Fruit fly (Drosophila melanogaster) S2 (cell line): ENCODE measurements around the gene CBP.

Source experiments
- CG8478 ChIP-seq: fragments of >200 bp; optimal IDR thresholded peaks from 2 replicates; lab custom pipeline; 2018
- CTCF ChIP-seq, 2 experiments: fragments of >200 bp; optimal IDR thresholded peaks; 2 replicates each; lab custom pipeline; 2018

Gene CBP

dm6 chrX:7301351-7302328 is 35.5 kb upstream of the CBP start:
- TF ChIP-seq CG8478 = no peak
- TF ChIP-seq CTCF (optimal IDR thresholded peaks at IDR 0.05; lab: Kevin White, UChicago) = no peak

- TF ChIP-seq CTCF (optimal IDR thresholded peaks at IDR 0.05; lab: Kevin White, UChicago) (no peak), CG8478 (no peak)
Measured at dm6 chrX:7302329-7302728, 34.8 kb upstream of the CBP start.

- TF ChIP-seq CG8478 (no peak), CTCF (optimal IDR thresholded peaks at IDR 0.05; lab: Kevin White, UChicago) (no peak)
Measured at dm6 chrX:7303848-7304427, 33.2 kb upstream of the CBP start.

dm6 chrX:7304798-7305447 is 32.2 kb upstream of the CBP start:
- TF ChIP-seq CTCF (optimal IDR thresholded peaks at IDR 0.05; lab: Kevin White, UChicago) (no peak), CG8478 (no peak)

dm6 chrX:7305753-7306338 is 31.3 kb upstream of the CBP start:
- TF ChIP-seq CTCF (optimal IDR thresholded peaks at IDR 0.05; lab: Kevin White, UChicago) (no peak), CG8478 (no peak)

- no peak for TF ChIP-seq CG8478
- no peak for TF ChIP-seq CTCF (optimal IDR thresholded peaks at IDR 0.05; lab: Kevin White, UChicago)
Measured at dm6 chrX:7306538-7307477, 30.3 kb upstream of the CBP start.

dm6 chrX:7307478-7308200 is 29.5 kb upstream of the CBP start, which contains the start of gene brk:
brk (plus strand) TSS chrX:7307939.
- peak in 1 of 2 experiments; percentile 21 for TF ChIP-seq CTCF (optimal IDR thresholded peaks at IDR 0.05; lab: Kevin White, UChicago)
- no peak for TF ChIP-seq CG8478

- no peak for TF ChIP-seq CG8478
Measured at dm6 chrX:7308794-7309193, 28.4 kb upstream of the CBP start.

dm6 chrX:7312406-7312805 is 24.7 kb upstream of the CBP start:
- TF ChIP-seq CG8478 = no peak
- TF ChIP-seq CTCF (optimal IDR thresholded peaks at IDR 0.05; lab: Kevin White, UChicago) = no peak

dm6 chrX:7315925-7316650 is 21.1 kb upstream of the CBP start:
- TF ChIP-seq CTCF (optimal IDR thresholded peaks at IDR 0.05; lab: Kevin White, UChicago) (no peak), CG8478 (no peak)

dm6 chrX:7317214-7318210 is 19.6 kb upstream of the CBP start:
- no peak for TF ChIP-seq CG8478
- no peak for TF ChIP-seq CTCF (optimal IDR thresholded peaks at IDR 0.05; lab: Kevin White, UChicago)

dm6 chrX:7318464-7318863 is 18.7 kb upstream of the CBP start:
- TF ChIP-seq CG8478 = no peak
- TF ChIP-seq CTCF (optimal IDR thresholded peaks at IDR 0.05; lab: Kevin White, UChicago) = no peak
